Worm (Caenorhabditis elegans) whole organism, young adult: ENCODE measurements around the gene Y55B1BL.1.

ENCODE experiments used
- B0019.2 ChIP-seq: fragments of 200-800 bp; sonication (Bioruptor generic); conservative IDR thresholded peaks from 2 replicates; pipeline ENCODE4 v1.3.6; 2022; ENCODE audit warnings: missing genetic modification reagents, missing genetic modification characterization, missing compliant biosample characterization
- B0336.3 ChIP-seq: fragments of 200-800 bp; sonication (Bioruptor generic); IDR thresholded peaks from 2 replicates; pipeline ENCODE4 v1.3.6; 2022; ENCODE audit warnings: missing genetic modification characterization, missing compliant biosample characterization
- D2030.7 ChIP-seq: fragments of 200-800 bp; sonication (Bioruptor generic); IDR thresholded peaks from 2 replicates; pipeline ENCODE4 v1.3.6; 2022; ENCODE audit warnings: missing genetic modification reagents, missing genetic modification characterization, missing compliant biosample characterization
- F10E7.11 ChIP-seq: sonication (generic microtip); optimal IDR thresholded peaks from 2 replicates; lab custom pipeline; 2017; ENCODE audit warnings: mild to moderate bottlenecking, missing genetic modification characterization, moderate library complexity, missing compliant biosample characterization
- F23B12.7 ChIP-seq: sonication (generic microtip); optimal IDR thresholded peaks from 2 replicates; lab custom pipeline; 2017; ENCODE audit warnings: missing genetic modification characterization, mild to moderate bottlenecking, missing compliant biosample characterization, antibody characterized with exemption, moderate library complexity; ENCODE audit not compliant: insufficient read depth
- F37B4.10 ChIP-seq: fragments of 200-800 bp; sonication (Bioruptor generic); IDR thresholded peaks from 2 replicates; pipeline ENCODE4 v1.3.6; 2022; ENCODE audit warnings: missing genetic modification characterization, missing compliant biosample characterization
- Y53F4B.3 ChIP-seq: fragments of 200-800 bp; sonication (Bioruptor generic); IDR thresholded peaks from 2 replicates; pipeline ENCODE4 v1.3.6; 2022; ENCODE audit warnings: missing genetic modification reagents, missing genetic modification characterization, missing compliant biosample characterization
- Y79H2A.3 ChIP-seq: fragments of 200-800 bp; sonication (Bioruptor generic); conservative IDR thresholded peaks from 2 replicates; pipeline ENCODE4 v1.3.6; 2022; ENCODE audit warnings: missing genetic modification reagents, missing genetic modification characterization, missing compliant biosample characterization
- akir-1 ChIP-seq: fragments of 200-800 bp; sonication (Bioruptor generic); optimal IDR thresholded peaks from 2 replicates; lab custom pipeline; 2018; ENCODE audit warnings: mild to moderate bottlenecking, missing genetic modification characterization, moderate library complexity, missing compliant biosample characterization
- attf-5 ChIP-seq: fragments of 200-800 bp; sonication (Bioruptor generic); optimal IDR thresholded peaks from 2 replicates; lab custom pipeline; 2018; ENCODE audit warnings: mild to moderate bottlenecking, missing genetic modification characterization, missing compliant biosample characterization
- attf-6 ChIP-seq: fragments of 200-800 bp; sonication (Bioruptor generic); IDR thresholded peaks from 2 replicates; pipeline ENCODE4 v1.3.6; 2022; ENCODE audit warnings: missing genetic modification reagents, missing genetic modification characterization, missing compliant biosample characterization
- bed-1 ChIP-seq: fragments of 200-800 bp; sonication (Bioruptor generic); IDR thresholded peaks from 2 replicates; pipeline ENCODE4 v1.3.6; 2022; ENCODE audit warnings: missing genetic modification reagents, missing genetic modification characterization, missing compliant biosample characterization
- bed-2 ChIP-seq: fragments of 200-800 bp; sonication (Bioruptor generic); IDR thresholded peaks from 2 replicates; pipeline ENCODE4 v1.3.6; 2022; ENCODE audit warnings: missing genetic modification reagents, missing genetic modification characterization, missing compliant biosample characterization
- cebp-1 ChIP-seq, 2 experiments: fragments of 200-800 bp in 1 of 2; sonication (Bioruptor generic) in 1 of 2; sonication (generic microtip) in 1 of 2; IDR thresholded peaks in 1 of 2; optimal IDR thresholded peaks in 1 of 2; 2 replicates each; pipeline versions ENCODE4 v1.3.6 to Lab custom; 2017 to 2022; ENCODE audit warnings: missing compliant biosample characterization in 2 of 2, missing genetic modification characterization in 2 of 2, mild to moderate bottlenecking in 1 of 2, missing genetic modification reagents in 1 of 2, moderate library complexity in 1 of 2
- cebp-2 ChIP-seq: fragments of 200-800 bp; sonication (Bioruptor generic); IDR thresholded peaks from 2 replicates; pipeline ENCODE4 v1.3.6; 2022; ENCODE audit warnings: missing genetic modification characterization, missing compliant biosample characterization
- ceh-27 ChIP-seq: fragments of 200-800 bp; sonication (Bioruptor generic); optimal IDR thresholded peaks from 2 replicates; lab custom pipeline; 2018; ENCODE audit warnings: mild to moderate bottlenecking, missing genetic modification characterization, moderate library complexity, missing compliant biosample characterization
- ceh-91 ChIP-seq: fragments of 200-800 bp; sonication (Bioruptor generic); IDR thresholded peaks from 2 replicates; pipeline ENCODE4 v1.3.6; 2022; ENCODE audit warnings: missing genetic modification reagents, missing genetic modification characterization, missing compliant biosample characterization
- efl-1 ChIP-seq: fragments of 150-350 bp; optimal IDR thresholded peaks from 2 replicates; lab custom pipeline; 2014; ENCODE audit warnings: missing biosample characterization, missing genetic modification reagents, missing genetic modification characterization
- egl-18 ChIP-seq: fragments of 200-800 bp; sonication (Bioruptor generic); IDR thresholded peaks from 2 replicates; pipeline ENCODE4 v1.3.6; 2022; ENCODE audit warnings: missing genetic modification reagents, missing genetic modification characterization, missing compliant biosample characterization
- egrh-3 ChIP-seq: fragments of 200-800 bp; sonication (Bioruptor generic); IDR thresholded peaks from 2 replicates; pipeline ENCODE4 v1.3.6; 2022; ENCODE audit warnings: missing genetic modification reagents, missing genetic modification characterization, missing compliant biosample characterization
- ekl-4 ChIP-seq: fragments of 200-800 bp; sonication (Bioruptor generic); IDR thresholded peaks from 2 replicates; pipeline ENCODE4 v1.3.6; 2022; ENCODE audit warnings: missing genetic modification reagents, missing genetic modification characterization, missing compliant biosample characterization
- hlh-26 ChIP-seq: fragments of 200-800 bp; sonication (Bioruptor generic); conservative IDR thresholded peaks from 2 replicates; pipeline ENCODE4 v1.3.6; 2022; ENCODE audit warnings: missing genetic modification reagents, missing genetic modification characterization, missing compliant biosample characterization
- hmg-1.2 ChIP-seq: fragments of 200-800 bp; sonication (Bioruptor generic); IDR thresholded peaks from 2 replicates; pipeline ENCODE4 v1.3.6; 2022; ENCODE audit warnings: missing genetic modification reagents, missing genetic modification characterization, missing compliant biosample characterization
- let-526 ChIP-seq: fragments of 200-800 bp; sonication (Bioruptor generic); IDR thresholded peaks from 2 replicates; pipeline ENCODE4 v1.3.6; 2022; ENCODE audit warnings: missing genetic modification reagents, missing genetic modification characterization, missing compliant biosample characterization
- let-607 ChIP-seq, 2 experiments: fragments of 200-800 bp in 1 of 2; sonication (Bioruptor generic) in 1 of 2; sonication (generic microtip) in 1 of 2; optimal IDR thresholded peaks; 2 replicates each; lab custom pipeline; 2016 to 2018; ENCODE audit warnings: mild to moderate bottlenecking in 2 of 2, missing compliant biosample characterization in 2 of 2, missing genetic modification characterization in 2 of 2, moderate library complexity in 2 of 2, missing genotype in 1 of 2
- lin-26 ChIP-seq: fragments of 200-800 bp; sonication (Bioruptor generic); IDR thresholded peaks from 2 replicates; pipeline ENCODE4 v1.3.6; 2022; ENCODE audit warnings: missing genetic modification reagents, missing genetic modification characterization, missing compliant biosample characterization
- lin-54 ChIP-seq: fragments of 200-800 bp; sonication (Bioruptor generic); optimal IDR thresholded peaks from 2 replicates; lab custom pipeline; 2018; ENCODE audit warnings: mild to moderate bottlenecking, missing genetic modification characterization, missing compliant biosample characterization
- lir-1 ChIP-seq: fragments of 200-800 bp; sonication (Bioruptor generic); conservative IDR thresholded peaks from 2 replicates; pipeline ENCODE4 v1.3.6; 2022; ENCODE audit warnings: missing genetic modification reagents, missing genetic modification characterization, missing compliant biosample characterization
- mcd-1 ChIP-seq: fragments of 200-800 bp; sonication (Bioruptor generic); IDR thresholded peaks from 2 replicates; pipeline ENCODE4 v1.3.6; 2022; ENCODE audit warnings: missing genetic modification reagents, missing genetic modification characterization, missing compliant biosample characterization
- mxl-1 ChIP-seq: sonication (generic microtip); optimal IDR thresholded peaks from 2 replicates; lab custom pipeline; 2016; ENCODE audit warnings: missing genetic modification characterization, missing compliant biosample characterization
- nhr-120 ChIP-seq: fragments of 200-800 bp; sonication (Bioruptor generic); IDR thresholded peaks from 2 replicates; pipeline ENCODE4 v1.3.6; 2022; ENCODE audit warnings: missing genetic modification characterization, missing compliant biosample characterization
- sea-2 ChIP-seq: fragments of 200-800 bp; sonication (Bioruptor generic); IDR thresholded peaks from 2 replicates; pipeline ENCODE4 v1.3.6; 2022; ENCODE audit warnings: missing genetic modification characterization, missing compliant biosample characterization
- snpc-3.4 ChIP-seq: sonication (generic microtip); optimal IDR thresholded peaks from 2 replicates; lab custom pipeline; 2017; ENCODE audit warnings: missing genetic modification characterization, mild to moderate bottlenecking, missing compliant biosample characterization, antibody characterized with exemption, moderate library complexity, missing genotype, missing genetic modification reagents
- sptf-2 ChIP-seq: fragments of 200-800 bp; sonication (Bioruptor generic); optimal IDR thresholded peaks from 2 replicates; lab custom pipeline; 2018; ENCODE audit warnings: mild to moderate bottlenecking, missing genetic modification characterization, missing compliant biosample characterization
- unc-130 ChIP-seq: sonication (generic microtip); optimal IDR thresholded peaks from 2 replicates; lab custom pipeline; 2016; ENCODE audit warnings: missing genetic modification reagents, missing genetic modification characterization, missing compliant biosample characterization
- xnd-1 ChIP-seq: sonication (generic microtip); optimal IDR thresholded peaks from 2 replicates; lab custom pipeline; 2016; ENCODE audit warnings: missing genotype, missing genetic modification reagents, missing genetic modification characterization, missing compliant biosample characterization
- zfh-2 ChIP-seq: fragments of 200-800 bp; sonication (Bioruptor generic); conservative IDR thresholded peaks from 2 replicates; pipeline ENCODE4 v1.3.6; 2022; ENCODE audit warnings: missing genetic modification reagents, missing genetic modification characterization, missing compliant biosample characterization
- ztf-18 ChIP-seq: sonication (generic microtip); optimal IDR thresholded peaks from 2 replicates; lab custom pipeline; 2016; ENCODE audit warnings: missing genotype, mild to moderate bottlenecking, missing genetic modification characterization, missing compliant biosample characterization
- ztf-28 ChIP-seq: fragments of 200-800 bp; sonication (Bioruptor generic); IDR thresholded peaks from 2 replicates; pipeline ENCODE4 v1.3.6; 2022; ENCODE audit warnings: missing genetic modification reagents, missing genetic modification characterization, missing compliant biosample characterization
- ztf-3 ChIP-seq: fragments of 200-800 bp; sonication (Bioruptor generic); optimal IDR thresholded peaks from 2 replicates; lab custom pipeline; 2018; ENCODE audit warnings: mild to moderate bottlenecking, missing genetic modification characterization, missing compliant biosample characterization

Y55B1BL.1 gene

ce11 chrIII:437033-437432 is 34.8 kb downstream of the Y55B1BL.1 start:
- TF ChIP-seq zfh-2 (GFP tag; lab: Robert Waterston, UW) (peak; percentile 70), B0019.2 (GFP tag; lab: Robert Waterston, UW) (no peak)

- TF ChIP-seq bed-1 (no peak), efl-1 (GFP tag; lab: Kevin White, UChicago) (no peak), sea-2 (no peak), cebp-1 (GFP tag; IDR thresholded peaks at IDR 0.05; lab: Robert Waterston, UW) (no peak), cebp-1 (tag; optimal IDR thresholded peaks at IDR 0.05; lab: Kevin White, UChicago) (no peak), cebp-2 (GFP tag; lab: Robert Waterston, UW) (no peak), lin-26 (GFP tag; lab: Robert Waterston, UW) (no peak), ceh-91 (no peak), attf-6 (no peak), B0336.3 (GFP tag; lab: Robert Waterston, UW) (no peak), Y53F4B.3 (no peak)
Observed at ce11 chrIII:439926-440325, 37.7 kb downstream of the Y55B1BL.1 start, which contains the start of gene affl-1. affl-1 (plus strand) TSS chrIII:440226.

ce11 chrIII:444101-444500 is 41.9 kb downstream of the Y55B1BL.1 start, which contains the start of gene Y55B1BR.8:
Y55B1BR.8 (plus strand) TSS chrIII:444401.
- TF ChIP-seq snpc-3.4: no peak
- no peak for TF ChIP-seq F10E7.11 (tag; lab: Kevin White, UChicago)
- no peak for TF ChIP-seq egl-18 (GFP tag; lab: Robert Waterston, UW)
- no peak for TF ChIP-seq unc-130
- no peak for TF ChIP-seq Y53F4B.3
- no peak for TF ChIP-seq hlh-26

ce11 chrIII:445515-445914 is 43.3 kb downstream of the Y55B1BL.1 start:
- TF ChIP-seq ztf-3 (GFP tag; lab: Kevin White, UChicago) (peak; percentile 59), ceh-27 (GFP tag; lab: Kevin White, UChicago) (peak; percentile 39), lir-1 (GFP tag; lab: Robert Waterston, UW) (peak; percentile 56; the same call in 1 of the 2 replicates), akir-1 (peak; percentile 66), hmg-1.2 (GFP tag; lab: Robert Waterston, UW) (peak; percentile 22)

- TF ChIP-seq bed-2 (GFP tag; lab: Robert Waterston, UW) (no peak), xnd-1 (tag; lab: Kevin White, UChicago) (no peak), ztf-28 (GFP tag; lab: Robert Waterston, UW) (no peak), sptf-2 (GFP tag; lab: Kevin White, UChicago) (no peak), lin-54 (no peak), ztf-18 (tag; lab: Kevin White, UChicago) (no peak), Y79H2A.3 (no peak), attf-5 (GFP tag; lab: Kevin White, UChicago) (no peak), egl-18 (GFP tag; lab: Robert Waterston, UW) (no peak), let-526 (GFP tag; lab: Robert Waterston, UW) (no peak), D2030.7 (GFP tag; lab: Robert Waterston, UW) (no peak), nhr-120 (no peak), let-607 (tag; optimal IDR thresholded peaks at IDR 0.05; lab: Kevin White, UChicago) (no peak), ekl-4 (no peak), F37B4.10 (GFP tag; lab: Robert Waterston, UW) (no peak), mxl-1 (tag; lab: Kevin White, UChicago) (no peak), mcd-1 (GFP tag; lab: Robert Waterston, UW) (no peak), F23B12.7 (tag; lab: Kevin White, UChicago) (no peak), egrh-3 (GFP tag; lab: Robert Waterston, UW) (no peak)
Observed at ce11 chrIII:446860-447259, 44.7 kb downstream of the Y55B1BL.1 start.
